Worm (Caenorhabditis elegans) whole organism, L3 larva: ENCODE data around the gene T05A7.11.

Experiments used
- R02D3.7 ChIP-seq: fragments of 150-350 bp; optimal IDR thresholded peaks from 2 replicates; lab custom pipeline; 2014; ENCODE audit warnings: missing biosample characterization, missing genetic modification characterization
- ZK546.5 ChIP-seq: sonication (generic microtip); optimal IDR thresholded peaks from 2 replicates; lab custom pipeline; 2017; ENCODE audit warnings: missing biosample characterization, missing genetic modification characterization
- aly-2 ChIP-seq: fragments of 150-350 bp; optimal IDR thresholded peaks from 2 replicates; lab custom pipeline; 2014; ENCODE audit warnings: missing biosample characterization, missing genetic modification characterization
- ama-1 ChIP-seq: fragments of 150-350 bp; optimal IDR thresholded peaks from 2 replicates; lab custom pipeline; 2018
- ceh-16 ChIP-seq: sonication (generic microtip); optimal IDR thresholded peaks from 2 replicates; lab custom pipeline; 2017; ENCODE audit warnings: missing biosample characterization, missing genetic modification characterization
- daf-12 ChIP-seq: fragments of 150-350 bp; optimal IDR thresholded peaks from 2 replicates; lab custom pipeline; 2014; ENCODE audit warnings: missing biosample characterization, missing genetic modification reagents, missing genetic modification characterization
- egl-27 ChIP-seq: sonication (generic microtip); optimal IDR thresholded peaks from 4 replicates; lab custom pipeline; 2017; ENCODE audit warnings: missing biosample characterization, missing genetic modification reagents, missing genetic modification characterization
- egl-5 ChIP-seq: fragments of 150-350 bp; optimal IDR thresholded peaks from 2 replicates; lab custom pipeline; 2017; ENCODE audit warnings: missing biosample characterization, missing genetic modification reagents, missing genetic modification characterization, inconsistent platforms
- elt-1 ChIP-seq: fragments of 150-350 bp; optimal IDR thresholded peaks from 2 replicates; lab custom pipeline; 2014; ENCODE audit warnings: missing biosample characterization, missing genetic modification characterization
- elt-3 ChIP-seq, 3 experiments: fragments of 150-350 bp in 1 of 3; sonication (generic microtip) in 2 of 3; optimal IDR thresholded peaks; 2 replicates in 2 of 3; 4 replicates in 1 of 3; lab custom pipeline; 2014 to 2017; ENCODE audit warnings: missing biosample characterization in 3 of 3, missing genetic modification characterization in 3 of 3
- eor-1 ChIP-seq, 2 experiments: fragments of 150-350 bp; optimal IDR thresholded peaks; 2 replicates each; lab custom pipeline; 2014 to 2018; ENCODE audit warnings: missing biosample characterization in 2 of 2, missing genetic modification characterization in 2 of 2
- fkh-10 ChIP-seq: sonication (generic microtip); optimal IDR thresholded peaks from 2 replicates; lab custom pipeline; 2017; ENCODE audit warnings: missing biosample characterization, missing genetic modification reagents, missing genetic modification characterization
- fkh-2 ChIP-seq: fragments of 150-350 bp; optimal IDR thresholded peaks from 2 replicates; lab custom pipeline; 2014; ENCODE audit warnings: missing biosample characterization, missing genetic modification reagents, missing genetic modification characterization
- fos-1 ChIP-seq: fragments of 150-350 bp; optimal IDR thresholded peaks from 2 replicates; lab custom pipeline; 2014; ENCODE audit warnings: missing biosample characterization, missing genetic modification characterization
- hmg-11 ChIP-seq: sonication (generic microtip); optimal IDR thresholded peaks from 2 replicates; lab custom pipeline; 2016; ENCODE audit warnings: missing genetic modification characterization, missing compliant biosample characterization
- jun-1 ChIP-seq: fragments of 150-350 bp; optimal IDR thresholded peaks from 2 replicates; lab custom pipeline; 2014; ENCODE audit warnings: missing biosample characterization, missing genetic modification reagents, missing genetic modification characterization
- lin-15B ChIP-seq: fragments of 150-350 bp; optimal IDR thresholded peaks from 2 replicates; lab custom pipeline; 2014; ENCODE audit warnings: missing biosample characterization, missing genetic modification characterization
- lsy-12 ChIP-seq: sonication (generic microtip); optimal IDR thresholded peaks from 2 replicates; lab custom pipeline; 2016; ENCODE audit warnings: mild to moderate bottlenecking, missing genetic modification characterization, missing compliant biosample characterization
- mdl-1 ChIP-seq: fragments of 150-350 bp; optimal IDR thresholded peaks from 2 replicates; lab custom pipeline; 2014; ENCODE audit warnings: missing biosample characterization, missing genetic modification characterization
- mml-1 ChIP-seq: fragments of 150-350 bp; sonication (generic microtip); optimal IDR thresholded peaks from 3 replicates; lab custom pipeline; 2014; ENCODE audit warnings: missing biosample characterization, missing genetic modification characterization
- nfya-1 ChIP-seq: sonication (generic microtip); optimal IDR thresholded peaks from 2 replicates; lab custom pipeline; 2017; ENCODE audit warnings: missing genetic modification characterization, mild to moderate bottlenecking, missing compliant biosample characterization, antibody characterized with exemption, moderate library complexity; ENCODE audit not compliant: insufficient read depth
- nhr-12 ChIP-seq: fragments of 150-350 bp; optimal IDR thresholded peaks from 2 replicates; lab custom pipeline; 2014; ENCODE audit warnings: missing biosample characterization, missing genetic modification characterization
- nhr-237 ChIP-seq: fragments of 150-350 bp; optimal IDR thresholded peaks from 2 replicates; lab custom pipeline; 2014; ENCODE audit warnings: missing biosample characterization, missing genetic modification characterization
- nhr-25 ChIP-seq: sonication (generic microtip); optimal IDR thresholded peaks from 2 replicates; lab custom pipeline; 2017; ENCODE audit warnings: missing biosample characterization, missing genetic modification characterization
- nhr-43 ChIP-seq: sonication (generic microtip); optimal IDR thresholded peaks from 2 replicates; lab custom pipeline; 2016; ENCODE audit warnings: mild to moderate bottlenecking, missing genetic modification characterization, missing compliant biosample characterization; ENCODE audit not compliant: poor library complexity, severe bottlenecking
- nhr-67 ChIP-seq: fragments of 150-350 bp; optimal IDR thresholded peaks from 2 replicates; lab custom pipeline; 2014; ENCODE audit warnings: missing biosample characterization, missing genetic modification characterization
- nhr-77 ChIP-seq: fragments of 150-350 bp; optimal IDR thresholded peaks from 2 replicates; lab custom pipeline; 2014; ENCODE audit warnings: missing biosample characterization, missing genetic modification characterization
- pha-4 ChIP-seq: fragments of 150-350 bp; optimal IDR thresholded peaks from 2 replicates; lab custom pipeline; 2014; ENCODE audit warnings: missing biosample characterization, missing genetic modification reagents, missing genetic modification characterization
- pqm-1 ChIP-seq: fragments of 150-350 bp; optimal IDR thresholded peaks from 2 replicates; lab custom pipeline; 2017; ENCODE audit warnings: missing biosample characterization, missing genetic modification characterization, inconsistent platforms
- sea-2 ChIP-seq: fragments of 150-350 bp; sonication (generic microtip); optimal IDR thresholded peaks from 4 replicates; lab custom pipeline; 2014; ENCODE audit warnings: missing biosample characterization, missing genetic modification reagents, missing genetic modification characterization
- skn-1 ChIP-seq: fragments of 150-350 bp; optimal IDR thresholded peaks from 2 replicates; lab custom pipeline; 2014; ENCODE audit warnings: missing biosample characterization, missing genetic modification characterization
- tbx-2 ChIP-seq: sonication (generic microtip); optimal IDR thresholded peaks from 2 replicates; lab custom pipeline; 2016; ENCODE audit warnings: mild to moderate bottlenecking, missing genetic modification characterization, missing compliant biosample characterization
- unc-39 ChIP-seq: sonication (generic microtip); optimal IDR thresholded peaks from 4 replicates; lab custom pipeline; 2017; ENCODE audit warnings: missing biosample characterization, missing genetic modification characterization
- unc-62 ChIP-seq: fragments of 150-350 bp; sonication (generic microtip); optimal IDR thresholded peaks from 4 replicates; lab custom pipeline; 2014; ENCODE audit warnings: missing biosample characterization, missing genetic modification reagents, missing genetic modification characterization
- ztf-4 ChIP-seq: fragments of 150-350 bp; optimal IDR thresholded peaks from 2 replicates; lab custom pipeline; 2014; ENCODE audit warnings: missing biosample characterization, missing genetic modification characterization

Gene T05A7.11

ce11 chrII:4681391-4681790 lies 16.1 kb upstream of the T05A7.11 start, which contains the start of gene T05A7.7:
Gene T05A7.7, minus strand, starts transcription at chrII:4681491.
- TF ChIP-seq unc-39 (tag; lab: Kevin White, UChicago) (no peak), mml-1 (tag; lab: Kevin White, UChicago) (no peak), nhr-12 (no peak), ama-1 (lab: Kevin White, UChicago) (no peak), nhr-43 (tag; lab: Kevin White, UChicago) (no peak)

ce11 chrII:4677916-4678315 lies 12.7 kb upstream of the T05A7.11 start, which contains the start of gene T05A7.1:
Gene T05A7.1, plus strand, starts transcription at chrII:4678216.
- TF ChIP-seq unc-39 (tag; lab: Kevin White, UChicago) (no peak), fos-1 (tag; lab: Kevin White, UChicago) (no peak), elt-3 (tag; optimal IDR thresholded peaks at IDR 0.05; lab: Kevin White, UChicago) (no peak), nhr-77 (tag; lab: Kevin White, UChicago) (no peak), unc-62 (GFP tag; lab: Kevin White, UChicago) (no peak), ceh-16 (tag; lab: Kevin White, UChicago) (no peak), aly-2 (no peak), nfya-1 (tag; lab: Kevin White, UChicago) (no peak), R02D3.7 (tag; lab: Kevin White, UChicago) (no peak), nhr-67 (no peak), egl-27 (no peak), nhr-43 (tag; lab: Kevin White, UChicago) (no peak), lsy-12 (tag; lab: Kevin White, UChicago) (no peak), pqm-1 (tag; lab: Kevin White, UChicago) (no peak), skn-1 (tag; lab: Kevin White, UChicago) (no peak), fkh-2 (tag; lab: Kevin White, UChicago) (no peak), nhr-237 (no peak)

- TF ChIP-seq daf-12 (tag; lab: Kevin White, UChicago) (no peak), jun-1 (tag; lab: Kevin White, UChicago) (no peak), elt-1 (tag; lab: Kevin White, UChicago) (no peak), sea-2 (GFP tag; lab: Kevin White, UChicago) (no peak), nhr-77 (tag; lab: Kevin White, UChicago) (no peak), eor-1 (tag; optimal IDR thresholded peaks at IDR 0.05; lab: Kevin White, UChicago) (no peak), tbx-2 (tag; lab: Kevin White, UChicago) (no peak), fkh-10 (GFP tag; lab: Kevin White, UChicago) (no peak), egl-5 (tag; lab: Kevin White, UChicago) (no peak), nfya-1 (tag; lab: Kevin White, UChicago) (no peak), ZK546.5 (tag; lab: Kevin White, UChicago) (no peak), hmg-11 (no peak), mml-1 (tag; lab: Kevin White, UChicago) (no peak), R02D3.7 (tag; lab: Kevin White, UChicago) (no peak), lin-15B (tag; lab: Kevin White, UChicago) (no peak), ztf-4 (tag; lab: Kevin White, UChicago) (no peak)
These were observed 11.0 kb upstream of the T05A7.11 start for ce11 chrII:4676241-4676640.

ce11 chrII:4675481-4675880 lies 10.2 kb upstream of the T05A7.11 start, which contains the start of gene T05A7.3:
Gene T05A7.3, plus strand, starts transcription at chrII:4675781.
- TF ChIP-seq R02D3.7 (tag; lab: Kevin White, UChicago) (no peak), ztf-4 (tag; lab: Kevin White, UChicago) (no peak), aly-2 (no peak), egl-27 (no peak), nhr-25 (tag; lab: Kevin White, UChicago) (no peak), nhr-77 (tag; lab: Kevin White, UChicago) (no peak), pha-4 (tag; lab: Kevin White, UChicago) (no peak), ama-1 (lab: Kevin White, UChicago) (no peak), nhr-12 (no peak), nfya-1 (tag; lab: Kevin White, UChicago) (no peak), mml-1 (tag; lab: Kevin White, UChicago) (no peak), mdl-1 (tag; lab: Kevin White, UChicago) (no peak), lsy-12 (tag; lab: Kevin White, UChicago) (no peak), nhr-237 (no peak), fos-1 (tag; lab: Kevin White, UChicago) (no peak), sea-2 (GFP tag; lab: Kevin White, UChicago) (no peak)
